Worm (Caenorhabditis elegans): ENCODE results near the gene srm-6.

The srm-6 gene

DNA sequence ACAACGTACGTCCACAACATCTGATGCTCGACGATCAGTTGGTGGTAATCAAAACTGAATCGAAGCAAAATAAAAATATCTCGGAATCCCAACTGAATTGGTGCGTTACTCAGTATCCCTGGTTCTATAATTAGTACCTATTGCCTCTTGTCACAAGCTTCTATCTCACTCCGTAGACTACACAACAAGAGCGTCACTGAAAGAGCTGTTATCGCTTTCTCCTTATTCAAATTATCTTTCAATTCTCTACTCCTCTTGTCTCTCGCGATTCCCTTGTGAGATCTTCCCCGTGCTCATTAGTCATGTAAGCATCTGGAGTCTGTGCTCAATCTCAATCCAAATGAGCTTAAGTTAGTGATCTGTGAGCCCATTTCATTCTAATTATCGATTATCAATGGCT is at the start of gene srm-6:
Gene srm-6, plus strand, starts transcription at position 301 of the 400 bp plus-strand sequence.
- no peak for TF ChIP-seq bed-2 (GFP tag; IDR thresholded peaks at IDR 0.05)
- TF ChIP-seq B0019.2 (GFP tag; conservative IDR thresholded peaks at IDR 0.05): no peak
- no peak for TF ChIP-seq hlh-12 (tag; optimal IDR thresholded peaks at IDR 0.05)
- TF ChIP-seq Y95B8A.8 (GFP tag; IDR thresholded peaks at IDR 0.05): no peak
- TF ChIP-seq lsy-27 (tag; optimal IDR thresholded peaks at IDR 0.05; ENCODE audit: borderline replicate concordance, insufficient read depth): no peak
- no peak for TF ChIP-seq egl-44 (GFP tag; IDR thresholded peaks at IDR 0.05)
- TF ChIP-seq athp-1 (tag; optimal IDR thresholded peaks at IDR 0.05): no peak
- TF ChIP-seq ceh-79 (tag; optimal IDR thresholded peaks at IDR 0.05): no peak
- no peak for TF ChIP-seq let-607 (tag; optimal IDR thresholded peaks at IDR 0.05)

- TF ChIP-seq Y56A3A.18 (GFP tag; IDR thresholded peaks at IDR 0.05) (no peak), bed-2 (GFP tag; IDR thresholded peaks at IDR 0.05) (no peak), mes-4 (tag; optimal IDR thresholded peaks at IDR 0.05) (no peak), K11D2.4 (GFP tag; IDR thresholded peaks at IDR 0.05) (no peak), Y79H2A.3 (GFP tag; conservative IDR thresholded peaks at IDR 0.05) (no peak), F10E7.11 (tag; optimal IDR thresholded peaks at IDR 0.05) (no peak), F49E8.2 (tag; optimal IDR thresholded peaks at IDR 0.05; ENCODE audit: insufficient read depth) (no peak), dpl-1 (GFP tag; optimal IDR thresholded peaks at IDR 0.05) (no peak), rec-8 (tag; optimal IDR thresholded peaks at IDR 0.05) (no peak), nhr-27 (tag; optimal IDR thresholded peaks at IDR 0.05) (no peak), F37B4.10 (GFP tag; IDR thresholded peaks at IDR 0.05) (no peak), bed-1 (GFP tag; IDR thresholded peaks at IDR 0.05) (no peak), snpc-1.1 (tag; optimal IDR thresholded peaks at IDR 0.05; ENCODE audit: insufficient read depth) (no peak), snpc-3.4 (tag; optimal IDR thresholded peaks at IDR 0.05) (no peak), lin-35 (GFP tag; optimal IDR thresholded peaks at IDR 0.05) (no peak)
These were observed 47.4 kb upstream of the srm-6 start, which contains the start of gene F14D7.1 for ce11 chrV:14289363-14289762. Gene F14D7.1 (minus strand): TSS chrV:14289463.

DNA sequence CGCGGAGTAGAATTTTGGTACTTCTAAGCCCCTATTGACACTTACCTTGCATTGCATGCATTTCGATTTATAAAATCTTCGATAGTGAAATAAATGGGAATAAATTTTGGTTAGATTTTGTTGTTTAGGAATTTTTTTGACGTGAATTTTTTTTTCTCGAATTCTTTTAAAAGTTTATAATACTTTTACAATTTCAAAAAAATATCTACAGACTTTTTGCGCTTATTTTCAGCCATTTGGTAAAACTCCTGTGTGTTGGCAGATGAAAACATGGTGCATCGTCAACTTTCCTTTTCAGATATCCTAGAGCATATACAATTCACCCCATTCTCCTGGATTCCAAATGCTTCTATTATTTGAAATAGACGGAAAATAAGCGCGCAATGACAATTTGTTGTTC is 46.1 kb upstream of the srm-6 start, which contains the start of gene F14D7.18:
Gene F14D7.18, minus strand, starts transcription at position 101 of the 400 bp plus-strand sequence.
- TF ChIP-seq lir-1 (GFP tag; conservative IDR thresholded peaks at IDR 0.05) (no peak), xnd-1 (tag; optimal IDR thresholded peaks at IDR 0.05) (no peak), zfh-2 (GFP tag; conservative IDR thresholded peaks at IDR 0.05) (no peak), B0019.2 (GFP tag; conservative IDR thresholded peaks at IDR 0.05) (no peak), aptf-2 (GFP tag; conservative IDR thresholded peaks at IDR 0.05) (no peak), F37B4.10 (GFP tag; IDR thresholded peaks at IDR 0.05) (no peak), madf-10 (tag; optimal IDR thresholded peaks at IDR 0.05) (no peak), T07F8.4 (tag; optimal IDR thresholded peaks at IDR 0.05) (no peak)

DNA sequence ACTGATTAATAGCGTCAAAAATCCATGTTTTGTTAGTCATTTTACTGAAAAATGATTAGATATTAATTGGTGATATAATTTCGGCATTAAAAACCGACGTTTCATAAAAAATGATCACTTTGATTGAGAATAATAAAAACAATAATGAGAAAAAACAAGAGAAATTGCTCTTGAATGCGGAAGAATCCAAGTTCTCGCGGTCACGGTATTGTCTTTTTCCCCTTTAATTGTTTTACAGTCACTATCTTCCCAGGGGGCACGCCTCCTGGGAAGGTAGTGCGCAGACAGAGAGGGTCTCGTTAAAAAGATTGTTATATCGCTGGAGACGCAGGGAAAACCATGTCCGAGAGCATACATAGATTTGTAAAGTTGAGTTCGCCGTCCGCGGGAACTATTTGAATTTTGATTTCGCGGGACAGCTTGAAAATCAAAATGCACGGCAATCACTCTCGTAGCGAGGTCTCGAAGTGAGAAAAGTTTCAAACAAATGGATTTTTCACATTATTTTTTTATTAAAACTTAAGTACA is 43.0 kb upstream of the srm-6 start, which contains the start of gene F14D7.2:
Gene F14D7.2, minus strand, starts transcription at position 51 of the 528 bp plus-strand sequence.
- TF ChIP-seq xnd-1 (tag; optimal IDR thresholded peaks at IDR 0.05) (peak; percentile 50), hlh-12 (tag; optimal IDR thresholded peaks at IDR 0.05) (no peak), T07F8.4 (tag; optimal IDR thresholded peaks at IDR 0.05) (no peak), madf-8 (GFP tag; conservative IDR thresholded peaks at IDR 0.05) (peak; percentile 62), F55B11.4 (tag; optimal IDR thresholded peaks at IDR 0.05; ENCODE audit: borderline replicate concordance, insufficient read depth) (no peak), rcor-1 (GFP tag; IDR thresholded peaks at IDR 0.05) (no peak), pha-4 (tag; optimal IDR thresholded peaks at IDR 0.05) (no peak), aptf-2 (GFP tag; conservative IDR thresholded peaks at IDR 0.05) (peak; percentile 99), ceh-79 (tag; optimal IDR thresholded peaks at IDR 0.05) (no peak), hmg-1.2 (GFP tag; IDR thresholded peaks at IDR 0.05) (peak; percentile 42; the same call in 1 of the 2 replicates), athp-1 (tag; optimal IDR thresholded peaks at IDR 0.05) (no peak), efl-1 (GFP tag; optimal IDR thresholded peaks at IDR 0.05) (peak; percentile 71), dox-1 (GFP tag; IDR thresholded peaks at IDR 0.05) (no peak), egl-18 (GFP tag; IDR thresholded peaks at IDR 0.05) (no peak), aptf-3 (GFP tag; IDR thresholded peaks at IDR 0.05) (peak; percentile 98), F33H1.4 (GFP tag; IDR thresholded peaks at IDR 0.05) (0 out of 2 replicates have a peak, but pooled peaks have one; percentile 15), F49E8.2 (tag; optimal IDR thresholded peaks at IDR 0.05; ENCODE audit: insufficient read depth) (no peak), F10E7.11 (tag; optimal IDR thresholded peaks at IDR 0.05) (no peak), lsl-1 (GFP tag; optimal IDR thresholded peaks at IDR 0.05) (no peak), madf-6 (GFP tag; IDR thresholded peaks at IDR 0.05) (peak; percentile 80)
